Worm (Caenorhabditis elegans) whole organism, young adult: ENCODE measurements around the gene hmg-1.1.

Source experiments
- B0019.2 ChIP-seq: fragments of 200-800 bp; sonication (Bioruptor generic); conservative IDR thresholded peaks from 2 replicates; pipeline ENCODE4 v1.3.6; 2022; ENCODE audit warnings: missing genetic modification reagents, missing genetic modification characterization, missing compliant biosample characterization
- B0261.1 ChIP-seq: sonication (generic microtip); optimal IDR thresholded peaks from 2 replicates; lab custom pipeline; 2016; ENCODE audit warnings: mild to moderate bottlenecking, missing genetic modification characterization, moderate library complexity, missing compliant biosample characterization
- D2030.7 ChIP-seq: fragments of 200-800 bp; sonication (Bioruptor generic); IDR thresholded peaks from 2 replicates; pipeline ENCODE4 v1.3.6; 2022; ENCODE audit warnings: missing genetic modification reagents, missing genetic modification characterization, missing compliant biosample characterization
- F10E7.11 ChIP-seq: sonication (generic microtip); optimal IDR thresholded peaks from 2 replicates; lab custom pipeline; 2017; ENCODE audit warnings: mild to moderate bottlenecking, missing genetic modification characterization, moderate library complexity, missing compliant biosample characterization
- F22D6.2 ChIP-seq: sonication (generic microtip); optimal IDR thresholded peaks from 2 replicates; lab custom pipeline; 2016; ENCODE audit warnings: mild to moderate bottlenecking, missing genetic modification characterization, missing compliant biosample characterization
- F23B12.7 ChIP-seq: sonication (generic microtip); optimal IDR thresholded peaks from 2 replicates; lab custom pipeline; 2017; ENCODE audit warnings: missing genetic modification characterization, mild to moderate bottlenecking, missing compliant biosample characterization, antibody characterized with exemption, moderate library complexity; ENCODE audit not compliant: insufficient read depth
- F33H1.4 ChIP-seq: fragments of 200-800 bp; sonication (Bioruptor generic); IDR thresholded peaks from 2 replicates; pipeline ENCODE4 v1.3.6; 2022; ENCODE audit warnings: missing genetic modification reagents, missing genetic modification characterization, missing compliant biosample characterization
- F49E8.2 ChIP-seq: sonication (generic microtip); optimal IDR thresholded peaks from 3 replicates; lab custom pipeline; 2017; ENCODE audit warnings: missing genetic modification characterization, mild to moderate bottlenecking, missing compliant biosample characterization, antibody characterized with exemption, moderate library complexity; ENCODE audit not compliant: insufficient read depth
- F52B5.7 ChIP-seq: sonication (generic microtip); optimal IDR thresholded peaks from 2 replicates; lab custom pipeline; 2016; ENCODE audit warnings: mild to moderate bottlenecking, missing genetic modification characterization, missing compliant biosample characterization
- Y53F4B.3 ChIP-seq: fragments of 200-800 bp; sonication (Bioruptor generic); IDR thresholded peaks from 2 replicates; pipeline ENCODE4 v1.3.6; 2022; ENCODE audit warnings: missing genetic modification reagents, missing genetic modification characterization, missing compliant biosample characterization
- athp-1 ChIP-seq: sonication (generic microtip); optimal IDR thresholded peaks from 2 replicates; lab custom pipeline; 2017; ENCODE audit warnings: mild to moderate bottlenecking, missing genetic modification characterization, missing compliant biosample characterization
- attf-6 ChIP-seq: fragments of 200-800 bp; sonication (Bioruptor generic); IDR thresholded peaks from 2 replicates; pipeline ENCODE4 v1.3.6; 2022; ENCODE audit warnings: missing genetic modification reagents, missing genetic modification characterization, missing compliant biosample characterization
- bed-1 ChIP-seq: fragments of 200-800 bp; sonication (Bioruptor generic); IDR thresholded peaks from 2 replicates; pipeline ENCODE4 v1.3.6; 2022; ENCODE audit warnings: missing genetic modification reagents, missing genetic modification characterization, missing compliant biosample characterization
- ccch-3 ChIP-seq: fragments of 200-800 bp; sonication (Bioruptor generic); optimal IDR thresholded peaks from 2 replicates; lab custom pipeline; 2018; ENCODE audit warnings: mild to moderate bottlenecking, missing genetic modification characterization, missing compliant biosample characterization
- ceh-79 ChIP-seq: sonication (generic microtip); optimal IDR thresholded peaks from 2 replicates; lab custom pipeline; 2017; ENCODE audit warnings: mild to moderate bottlenecking, missing genetic modification characterization, missing compliant biosample characterization
- ceh-91 ChIP-seq: fragments of 200-800 bp; sonication (Bioruptor generic); IDR thresholded peaks from 2 replicates; pipeline ENCODE4 v1.3.6; 2022; ENCODE audit warnings: missing genetic modification reagents, missing genetic modification characterization, missing compliant biosample characterization
- dox-1 ChIP-seq: fragments of 200-800 bp; sonication (Bioruptor generic); IDR thresholded peaks from 2 replicates; pipeline ENCODE4 v1.3.6; 2022; ENCODE audit warnings: missing genetic modification reagents, missing genetic modification characterization, missing compliant biosample characterization
- dpl-1 ChIP-seq: fragments of 150-350 bp; optimal IDR thresholded peaks from 2 replicates; lab custom pipeline; 2014; ENCODE audit warnings: missing biosample characterization, missing genetic modification reagents, missing genetic modification characterization
- efl-1 ChIP-seq: fragments of 150-350 bp; optimal IDR thresholded peaks from 2 replicates; lab custom pipeline; 2014; ENCODE audit warnings: missing biosample characterization, missing genetic modification reagents, missing genetic modification characterization
- egl-18 ChIP-seq: fragments of 200-800 bp; sonication (Bioruptor generic); IDR thresholded peaks from 2 replicates; pipeline ENCODE4 v1.3.6; 2022; ENCODE audit warnings: missing genetic modification reagents, missing genetic modification characterization, missing compliant biosample characterization
- ets-4 ChIP-seq: fragments of 200-800 bp; sonication (Bioruptor generic); optimal IDR thresholded peaks from 2 replicates; lab custom pipeline; 2018; ENCODE audit warnings: mild to moderate bottlenecking, missing genetic modification characterization, missing compliant biosample characterization
- fkh-3 ChIP-seq: sonication (generic microtip); optimal IDR thresholded peaks from 2 replicates; lab custom pipeline; 2016; ENCODE audit warnings: mild to moderate bottlenecking, missing genetic modification characterization, missing compliant biosample characterization
- hmg-1.2 ChIP-seq: fragments of 200-800 bp; sonication (Bioruptor generic); IDR thresholded peaks from 2 replicates; pipeline ENCODE4 v1.3.6; 2022; ENCODE audit warnings: missing genetic modification reagents, missing genetic modification characterization, missing compliant biosample characterization
- lin-35 ChIP-seq, 3 experiments: fragments of 150-350 bp in 2 of 3; sonication (generic microtip) in 1 of 3; optimal IDR thresholded peaks; 2 replicates each; lab custom pipeline; 2014 to 2018; ENCODE audit warnings: missing biosample characterization in 3 of 3, missing genetic modification characterization in 3 of 3, missing genetic modification reagents in 3 of 3
- lin-54 ChIP-seq: fragments of 200-800 bp; sonication (Bioruptor generic); optimal IDR thresholded peaks from 2 replicates; lab custom pipeline; 2018; ENCODE audit warnings: mild to moderate bottlenecking, missing genetic modification characterization, missing compliant biosample characterization
- madf-10 ChIP-seq: sonication (generic microtip); optimal IDR thresholded peaks from 2 replicates; lab custom pipeline; 2016; ENCODE audit warnings: mild to moderate bottlenecking, missing genetic modification characterization, missing compliant biosample characterization
- madf-8 ChIP-seq: fragments of 200-800 bp; sonication (Bioruptor generic); conservative IDR thresholded peaks from 2 replicates; pipeline ENCODE4 v1.3.6; 2022; ENCODE audit warnings: missing genetic modification reagents, missing genetic modification characterization, missing compliant biosample characterization
- mel-28 ChIP-seq: sonication (generic microtip); optimal IDR thresholded peaks from 2 replicates; lab custom pipeline; 2016; ENCODE audit warnings: borderline replicate concordance, mild to moderate bottlenecking, missing genetic modification characterization, missing compliant biosample characterization
- mes-4 ChIP-seq: sonication (generic microtip); optimal IDR thresholded peaks from 2 replicates; lab custom pipeline; 2016; ENCODE audit warnings: missing genotype, missing genetic modification characterization, missing compliant biosample characterization
- nfya-2 ChIP-seq: fragments of 200-800 bp; sonication (Bioruptor generic); IDR thresholded peaks from 2 replicates; pipeline ENCODE4 v1.3.6; 2022; ENCODE audit warnings: missing genetic modification reagents, missing genetic modification characterization, missing compliant biosample characterization
- nfyb-1 ChIP-seq: fragments of 200-800 bp; sonication (Bioruptor generic); IDR thresholded peaks from 2 replicates; pipeline ENCODE4 v1.3.6; 2022; ENCODE audit warnings: missing genetic modification reagents, missing genetic modification characterization, missing compliant biosample characterization
- nhr-27 ChIP-seq: fragments of 200-800 bp; sonication (Bioruptor generic); optimal IDR thresholded peaks from 2 replicates; lab custom pipeline; 2018; ENCODE audit warnings: mild to moderate bottlenecking, missing genetic modification characterization, moderate library complexity, missing compliant biosample characterization
- nhr-80 ChIP-seq: sonication (generic microtip); optimal IDR thresholded peaks from 2 replicates; lab custom pipeline; 2016; ENCODE audit warnings: missing genetic modification characterization, missing compliant biosample characterization
- nhr-90 ChIP-seq: sonication (generic microtip); optimal IDR thresholded peaks from 2 replicates; lab custom pipeline; 2016; ENCODE audit warnings: missing genotype, mild to moderate bottlenecking, missing genetic modification characterization, missing compliant biosample characterization
- pbrm-1 ChIP-seq: fragments of 200-800 bp; sonication (Bioruptor generic); IDR thresholded peaks from 2 replicates; pipeline ENCODE4 v1.3.6; 2022; ENCODE audit warnings: missing genetic modification reagents, missing genetic modification characterization, missing compliant biosample characterization
- rcor-1 ChIP-seq: fragments of 200-800 bp; sonication (Bioruptor generic); IDR thresholded peaks from 2 replicates; pipeline ENCODE4 v1.3.6; 2022; ENCODE audit warnings: missing genetic modification reagents, missing genetic modification characterization, missing compliant biosample characterization
- rec-8 ChIP-seq, 2 experiments: sonication (generic microtip); optimal IDR thresholded peaks; 2 replicates each; lab custom pipeline; 2016; ENCODE audit warnings: mild to moderate bottlenecking in 2 of 2, missing genetic modification characterization in 2 of 2, missing genetic modification reagents in 2 of 2, missing genotype in 2 of 2, missing biosample characterization in 1 of 2, missing compliant biosample characterization in 1 of 2, moderate library complexity in 1 of 2
- rpc-1 ChIP-seq, 2 experiments: fragments of 150-350 bp in 1 of 2; sonication (generic microtip) in 1 of 2; optimal IDR thresholded peaks; 2 replicates each; lab custom pipeline; 2014 to 2018; ENCODE audit warnings: missing biosample characterization in 1 of 2, missing genetic modification characterization in 1 of 2, missing genetic modification reagents in 1 of 2, missing genotype in 1 of 2
- snpc-3.4 ChIP-seq: sonication (generic microtip); optimal IDR thresholded peaks from 2 replicates; lab custom pipeline; 2017; ENCODE audit warnings: missing genetic modification characterization, mild to moderate bottlenecking, missing compliant biosample characterization, antibody characterized with exemption, moderate library complexity, missing genotype, missing genetic modification reagents
- somi-1 ChIP-seq: fragments of 200-800 bp; sonication (Bioruptor generic); optimal IDR thresholded peaks from 2 replicates; lab custom pipeline; 2018; ENCODE audit warnings: mild to moderate bottlenecking, missing genetic modification characterization, missing compliant biosample characterization
- sptf-2 ChIP-seq: fragments of 200-800 bp; sonication (Bioruptor generic); optimal IDR thresholded peaks from 2 replicates; lab custom pipeline; 2018; ENCODE audit warnings: mild to moderate bottlenecking, missing genetic modification characterization, missing compliant biosample characterization
- xnd-1 ChIP-seq: sonication (generic microtip); optimal IDR thresholded peaks from 2 replicates; lab custom pipeline; 2016; ENCODE audit warnings: missing genotype, missing genetic modification reagents, missing genetic modification characterization, missing compliant biosample characterization
- zfh-2 ChIP-seq: fragments of 200-800 bp; sonication (Bioruptor generic); conservative IDR thresholded peaks from 2 replicates; pipeline ENCODE4 v1.3.6; 2022; ENCODE audit warnings: missing genetic modification reagents, missing genetic modification characterization, missing compliant biosample characterization
- zim-3 ChIP-seq: sonication (generic microtip); optimal IDR thresholded peaks from 2 replicates; lab custom pipeline; 2017; ENCODE audit warnings: mild to moderate bottlenecking, missing genetic modification characterization, moderate library complexity, missing compliant biosample characterization
- ztf-22 ChIP-seq: fragments of 200-800 bp; sonication (Bioruptor generic); optimal IDR thresholded peaks from 2 replicates; lab custom pipeline; 2018; ENCODE audit warnings: mild to moderate bottlenecking, missing genetic modification characterization, moderate library complexity, missing compliant biosample characterization
- ztf-25 ChIP-seq: fragments of 200-800 bp; sonication (Bioruptor generic); IDR thresholded peaks from 2 replicates; pipeline ENCODE4 v1.3.6; 2022; ENCODE audit warnings: missing genetic modification reagents, missing genetic modification characterization, missing compliant biosample characterization
- ztf-6 ChIP-seq: fragments of 200-800 bp; sonication (Bioruptor generic); IDR thresholded peaks from 2 replicates; pipeline ENCODE4 v1.3.6; 2022; ENCODE audit warnings: missing genetic modification reagents, missing genetic modification characterization, missing compliant biosample characterization

The hmg-1.1 gene

ce11 chrII:14251400-14251940 lies 975 bp downstream of the hmg-1.1 start (continued):
- TF ChIP-seq F23B12.7 (tag; lab: Kevin White, UChicago): no peak
- TF ChIP-seq ets-4 (GFP tag; lab: Kevin White, UChicago): peak; percentile 97
- TF ChIP-seq dpl-1 (GFP tag; lab: Kevin White, UChicago): peak; percentile 92
- peak; percentile 57 for TF ChIP-seq F33H1.4 (GFP tag; lab: Robert Waterston, UW)
- peak; percentile 44 for TF ChIP-seq mes-4
- peak; percentile 70; the same call in 1 of the 2 replicates for TF ChIP-seq egl-18 (GFP tag; lab: Robert Waterston, UW)
- TF ChIP-seq efl-1 (GFP tag; lab: Kevin White, UChicago): peak; percentile 76
- peak; percentile 98 for TF ChIP-seq lin-54 (GFP tag; lab: Kevin White, UChicago)
- peak; percentile 90 for TF ChIP-seq somi-1 (GFP tag; lab: Kevin White, UChicago)
- TF ChIP-seq F49E8.2 (tag; lab: Kevin White, UChicago): peak; percentile 35
- TF ChIP-seq nfyb-1 (GFP tag; lab: Robert Waterston, UW): peak; percentile 96
- TF ChIP-seq athp-1: peak; percentile 85
- TF ChIP-seq ztf-25 (GFP tag; lab: Robert Waterston, UW): 0 out of 2 replicates have a peak, but pooled peaks have one; percentile 63
- TF ChIP-seq dox-1 (GFP tag; lab: Robert Waterston, UW): peak; percentile 96
- 0 out of 2 replicates have a peak, but pooled peaks have one; percentile 58 for TF ChIP-seq attf-6 (GFP tag; lab: Robert Waterston, UW)
- peak; percentile 5 for TF ChIP-seq snpc-3.4
- peak; percentile 32 to 93 (median 87) for TF ChIP-seq lin-35 (GFP tag; optimal IDR thresholded peaks at IDR 0.05; lab: Kevin White, UChicago)
- peak; percentile 88 for TF ChIP-seq ztf-22 (GFP tag; lab: Kevin White, UChicago)
- peak; percentile 87 for TF ChIP-seq nhr-80 (tag; lab: Kevin White, UChicago)
- TF ChIP-seq nfya-2: 0 out of 2 replicates have a peak, but pooled peaks have one; percentile 69
- peak; percentile 98 for TF ChIP-seq zfh-2 (GFP tag; lab: Robert Waterston, UW)
- peak; percentile 89 for TF ChIP-seq F22D6.2
- peak; percentile 88 for TF ChIP-seq F10E7.11 (tag; lab: Kevin White, UChicago)
- peak; percentile 87 for TF ChIP-seq madf-8
- no peak for TF ChIP-seq rpc-1 (optimal IDR thresholded peaks at IDR 0.05; lab: Kevin White, UChicago)
- TF ChIP-seq rpc-1 (tag; optimal IDR thresholded peaks at IDR 0.05; lab: Kevin White, UChicago): no peak
- TF ChIP-seq fkh-3 (tag; lab: Kevin White, UChicago): peak; percentile 56
- TF ChIP-seq rec-8 (tag; optimal IDR thresholded peaks at IDR 0.05; lab: Kevin White, UChicago): peak in 1 of 2 experiments; percentile 40
- TF ChIP-seq Y53F4B.3 (GFP tag; lab: Robert Waterston, UW): no peak
- peak; percentile 31 for TF ChIP-seq B0261.1 (tag; lab: Kevin White, UChicago)
- TF ChIP-seq madf-10 (tag; lab: Kevin White, UChicago): peak; percentile 87
- TF ChIP-seq rcor-1 (GFP tag; lab: Robert Waterston, UW): peak; percentile 52
- peak; percentile 90 for TF ChIP-seq nhr-90 (tag; lab: Kevin White, UChicago)
- TF ChIP-seq ccch-3: no peak
- peak; percentile 77 for TF ChIP-seq hmg-1.2 (GFP tag; lab: Robert Waterston, UW)
- peak; percentile 88 for TF ChIP-seq zim-3 (tag; lab: Kevin White, UChicago)
- TF ChIP-seq nhr-27 (tag; lab: Kevin White, UChicago): peak; percentile 65
- TF ChIP-seq B0019.2 (GFP tag; lab: Robert Waterston, UW): peak; percentile 68
- peak; percentile 77 for TF ChIP-seq D2030.7 (GFP tag; lab: Robert Waterston, UW)
- peak; percentile 7; the same call in 1 of the 2 replicates for TF ChIP-seq bed-1 (GFP tag; lab: Robert Waterston, UW)
- TF ChIP-seq xnd-1: peak; percentile 78
- peak; percentile 10; the same call in 1 of the 2 replicates for TF ChIP-seq ztf-6 (GFP tag; lab: Robert Waterston, UW)
- TF ChIP-seq ceh-91 (GFP tag; lab: Robert Waterston, UW): peak; percentile 73
- no peak for TF ChIP-seq sptf-2
- TF ChIP-seq F52B5.7 (tag; lab: Kevin White, UChicago): peak; percentile 96
- peak; percentile 88 for TF ChIP-seq ceh-79 (tag; lab: Kevin White, UChicago)
- TF ChIP-seq pbrm-1 (GFP tag; lab: Robert Waterston, UW): peak; percentile 76
- peak; percentile 84 for TF ChIP-seq mel-28 (tag; lab: Kevin White, UChicago)
